Worm (Caenorhabditis elegans) whole organism, late embryonic: ENCODE results near the gene jhdm-1.

Experiments used
- C08G9.2 ChIP-seq: sonication (generic microtip); optimal IDR thresholded peaks from 2 replicates; lab custom pipeline; 2016; ENCODE audit warnings: mild to moderate bottlenecking, missing genetic modification characterization, moderate library complexity, missing compliant biosample characterization
- K02D7.2 ChIP-seq: sonication (generic microtip); optimal IDR thresholded peaks from 2 replicates; lab custom pipeline; 2017; ENCODE audit warnings: mild to moderate bottlenecking, missing genetic modification characterization, missing compliant biosample characterization
- T23F11.4 ChIP-seq: fragments of 200-800 bp; sonication (Bioruptor generic); optimal IDR thresholded peaks from 2 replicates; lab custom pipeline; 2018; ENCODE audit warnings: mild to moderate bottlenecking, missing genetic modification characterization, missing compliant biosample characterization
- ahr-1 ChIP-seq: sonication (generic microtip); optimal IDR thresholded peaks from 2 replicates; lab custom pipeline; 2016; ENCODE audit warnings: missing genetic modification characterization, missing compliant biosample characterization
- ceh-14 ChIP-seq: sonication (generic microtip); optimal IDR thresholded peaks from 2 replicates; lab custom pipeline; 2016; ENCODE audit warnings: missing genotype, missing genetic modification characterization, missing compliant biosample characterization
- ceh-18 ChIP-seq: sonication (generic microtip); optimal IDR thresholded peaks from 2 replicates; lab custom pipeline; 2016; ENCODE audit warnings: missing genetic modification characterization, missing compliant biosample characterization
- ceh-19 ChIP-seq: fragments of 200-800 bp; sonication (Bioruptor generic); optimal IDR thresholded peaks from 2 replicates; lab custom pipeline; 2018; ENCODE audit warnings: mild to moderate bottlenecking, missing genetic modification characterization, missing compliant biosample characterization
- ceh-2 ChIP-seq: sonication (generic microtip); optimal IDR thresholded peaks from 2 replicates; lab custom pipeline; 2016; ENCODE audit warnings: missing genotype, missing genetic modification characterization, missing compliant biosample characterization
- ceh-24 ChIP-seq: sonication (generic microtip); optimal IDR thresholded peaks from 2 replicates; lab custom pipeline; 2016; ENCODE audit warnings: mild to moderate bottlenecking, missing genetic modification characterization, missing compliant biosample characterization
- ceh-30 ChIP-seq: fragments of 150-350 bp; optimal IDR thresholded peaks from 2 replicates; lab custom pipeline; 2014; ENCODE audit warnings: missing biosample characterization, missing genetic modification characterization
- ceh-31 ChIP-seq: sonication (generic microtip); optimal IDR thresholded peaks from 2 replicates; lab custom pipeline; 2016; ENCODE audit warnings: missing genetic modification characterization, missing compliant biosample characterization
- ceh-34 ChIP-seq: sonication (generic microtip); optimal IDR thresholded peaks from 2 replicates; lab custom pipeline; 2016; ENCODE audit warnings: mild to moderate bottlenecking, missing genetic modification characterization, missing compliant biosample characterization
- ceh-48 ChIP-seq: sonication (generic microtip); optimal IDR thresholded peaks from 2 replicates; lab custom pipeline; 2016; ENCODE audit warnings: missing genetic modification characterization, inconsistent platforms, missing compliant biosample characterization
- ceh-9 ChIP-seq: sonication (generic microtip); optimal IDR thresholded peaks from 2 replicates; lab custom pipeline; 2016; ENCODE audit warnings: mild to moderate bottlenecking, missing genetic modification characterization, inconsistent platforms, missing compliant biosample characterization
- dmd-4 ChIP-seq: sonication (generic microtip); optimal IDR thresholded peaks from 2 replicates; lab custom pipeline; 2016; ENCODE audit warnings: borderline replicate concordance, missing genetic modification characterization, missing compliant biosample characterization
- elt-4 ChIP-seq: sonication (generic microtip); optimal IDR thresholded peaks from 2 replicates; lab custom pipeline; 2016; ENCODE audit warnings: missing genetic modification characterization, missing compliant biosample characterization
- ets-4 ChIP-seq: sonication (generic microtip); optimal IDR thresholded peaks from 2 replicates; lab custom pipeline; 2016; ENCODE audit warnings: missing genetic modification characterization, missing compliant biosample characterization
- fkh-6 ChIP-seq: sonication (generic microtip); optimal IDR thresholded peaks from 2 replicates; lab custom pipeline; 2016; ENCODE audit warnings: missing genetic modification characterization, missing compliant biosample characterization
- gmeb-2 ChIP-seq: sonication (generic microtip); optimal IDR thresholded peaks from 2 replicates; lab custom pipeline; 2016; ENCODE audit warnings: missing genetic modification characterization, inconsistent platforms, missing compliant biosample characterization
- hlh-13 ChIP-seq: fragments of 200-800 bp; sonication (Bioruptor generic); optimal IDR thresholded peaks from 2 replicates; lab custom pipeline; 2018; ENCODE audit warnings: mild to moderate bottlenecking, missing genetic modification characterization, missing compliant biosample characterization
- hlh-15 ChIP-seq: sonication (generic microtip); optimal IDR thresholded peaks from 2 replicates; lab custom pipeline; 2016; ENCODE audit warnings: missing genetic modification characterization, missing compliant biosample characterization
- hlh-8 ChIP-seq: sonication (generic microtip); optimal IDR thresholded peaks from 2 replicates; lab custom pipeline; 2016; ENCODE audit warnings: missing genotype, missing genetic modification characterization, missing compliant biosample characterization
- lim-6 ChIP-seq: sonication (generic microtip); optimal IDR thresholded peaks from 2 replicates; lab custom pipeline; 2016; ENCODE audit warnings: missing genetic modification characterization, missing compliant biosample characterization
- lin-11 ChIP-seq: fragments of 200-800 bp; sonication (Bioruptor generic); optimal IDR thresholded peaks from 2 replicates; lab custom pipeline; 2018; ENCODE audit warnings: mild to moderate bottlenecking, missing genetic modification characterization, missing compliant biosample characterization
- nfya-1 ChIP-seq: sonication (generic microtip); optimal IDR thresholded peaks from 2 replicates; lab custom pipeline; 2017; ENCODE audit warnings: missing genetic modification characterization, mild to moderate bottlenecking, missing compliant biosample characterization, antibody characterized with exemption, moderate library complexity
- npax-4 ChIP-seq: sonication (generic microtip); optimal IDR thresholded peaks from 2 replicates; lab custom pipeline; 2016; ENCODE audit warnings: missing genetic modification characterization, missing compliant biosample characterization
- odd-2 ChIP-seq: sonication (generic microtip); optimal IDR thresholded peaks from 2 replicates; lab custom pipeline; 2017; ENCODE audit warnings: antibody characterized with exemption, mild to moderate bottlenecking, missing genetic modification characterization, missing compliant biosample characterization
- pag-3 ChIP-seq: sonication (generic microtip); optimal IDR thresholded peaks from 2 replicates; lab custom pipeline; 2016; ENCODE audit warnings: missing compliant biosample characterization, missing genetic modification characterization, borderline replicate concordance
- pat-9 ChIP-seq: fragments of 200-800 bp; sonication (Bioruptor generic); optimal IDR thresholded peaks from 2 replicates; lab custom pipeline; 2018; ENCODE audit warnings: mild to moderate bottlenecking, missing genetic modification characterization, moderate library complexity, missing compliant biosample characterization
- pax-1 ChIP-seq: fragments of 150-350 bp; optimal IDR thresholded peaks from 2 replicates; lab custom pipeline; 2014; ENCODE audit warnings: missing biosample characterization, missing genetic modification characterization
- pqm-1 ChIP-seq: sonication (generic microtip); optimal IDR thresholded peaks from 2 replicates; lab custom pipeline; 2016; ENCODE audit warnings: missing genetic modification characterization, missing compliant biosample characterization
- pros-1 ChIP-seq: fragments of 150-350 bp; optimal IDR thresholded peaks from 2 replicates; lab custom pipeline; 2014; ENCODE audit warnings: missing biosample characterization, missing genetic modification reagents, missing genetic modification characterization
- sox-2 ChIP-seq: fragments of 200-800 bp; sonication (Bioruptor generic); IDR thresholded peaks from 2 replicates; pipeline ENCODE4 v1.3.6; 2022; ENCODE audit warnings: missing genetic modification reagents, missing genetic modification characterization, missing compliant biosample characterization
- sox-4 ChIP-seq: sonication (generic microtip); optimal IDR thresholded peaks from 2 replicates; lab custom pipeline; 2017; ENCODE audit warnings: mild to moderate bottlenecking, missing genetic modification characterization, inconsistent platforms, missing compliant biosample characterization
- unc-55 ChIP-seq: sonication (generic microtip); optimal IDR thresholded peaks from 2 replicates; lab custom pipeline; 2017; ENCODE audit warnings: missing biosample characterization, missing genetic modification reagents, missing genetic modification characterization

jhdm-1 gene

ce11 chrIII:6478256-6479004 is 24.1 kb downstream of the jhdm-1 start, which contains the start of gene zip-8:
zip-8 (plus strand) TSS chrIII:6478955.
- TF ChIP-seq ceh-24 (tag; lab: Kevin White, UChicago) (no peak), lim-6 (no peak)

ce11 chrIII:6479439-6479838 is 25.2 kb downstream of the jhdm-1 start:
- TF ChIP-seq dmd-4 (no peak), hlh-8 (tag; lab: Kevin White, UChicago) (no peak)

ce11 chrIII:6482918-6483317 is 28.6 kb downstream of the jhdm-1 start, which contains the start of gene chtb-2:
chtb-2 (plus strand) TSS chrIII:6483218.
- TF ChIP-seq ets-4 (tag; lab: Kevin White, UChicago) (no peak), ceh-14 (tag; lab: Kevin White, UChicago) (no peak), ceh-34 (tag; lab: Kevin White, UChicago) (no peak), lim-6 (no peak), ceh-31 (tag; lab: Kevin White, UChicago) (no peak), T23F11.4 (no peak), C08G9.2 (tag; lab: Kevin White, UChicago) (no peak), elt-4 (no peak), pros-1 (tag; lab: Kevin White, UChicago) (no peak), K02D7.2 (tag; lab: Kevin White, UChicago) (no peak), hlh-15 (tag; lab: Kevin White, UChicago) (no peak), pqm-1 (tag; lab: Kevin White, UChicago) (no peak)

- TF ChIP-seq unc-55 (GFP tag; lab: Kevin White, UChicago) (peak; percentile 1), fkh-6 (tag; lab: Kevin White, UChicago) (no peak), ceh-2 (tag; lab: Kevin White, UChicago) (no peak), T23F11.4 (no peak), sox-4 (tag; lab: Kevin White, UChicago) (no peak), elt-4 (no peak), hlh-8 (tag; lab: Kevin White, UChicago) (no peak), sox-2 (GFP tag; lab: Robert Waterston, UW) (no peak), lim-6 (no peak), ceh-14 (tag; lab: Kevin White, UChicago) (no peak), gmeb-2 (tag; lab: Kevin White, UChicago) (no peak), nfya-1 (tag; lab: Kevin White, UChicago) (peak; percentile 28)
- TF ChIP-seq, all 69 proteins: peak for 2
These were observed 34.6 kb downstream of the jhdm-1 start for ce11 chrIII:6488916-6489315.

- TF ChIP-seq ets-4 (tag; lab: Kevin White, UChicago) (no peak), ceh-19 (GFP tag; lab: Kevin White, UChicago) (no peak), ceh-30 (no peak), pag-3 (no peak), T23F11.4 (no peak), odd-2 (tag; lab: Kevin White, UChicago) (no peak), C08G9.2 (tag; lab: Kevin White, UChicago) (no peak)
These were observed 35.2 kb downstream of the jhdm-1 start, which contains the start of gene rpt-3 for ce11 chrIII:6489493-6489892. rpt-3 (plus strand) TSS chrIII:6489793.

- TF ChIP-seq hlh-15 (tag; lab: Kevin White, UChicago) (no peak), npax-4 (tag; lab: Kevin White, UChicago) (no peak), pat-9 (tag; lab: Kevin White, UChicago) (no peak), ahr-1 (tag; lab: Kevin White, UChicago) (no peak), dmd-4 (no peak), ceh-19 (GFP tag; lab: Kevin White, UChicago) (no peak), ceh-18 (tag; lab: Kevin White, UChicago) (no peak), ceh-34 (tag; lab: Kevin White, UChicago) (no peak), ceh-48 (tag; lab: Kevin White, UChicago) (no peak), ceh-14 (tag; lab: Kevin White, UChicago) (no peak), ceh-24 (tag; lab: Kevin White, UChicago) (no peak), ceh-9 (tag; lab: Kevin White, UChicago) (no peak), hlh-13 (GFP tag; lab: Kevin White, UChicago) (no peak), pax-1 (tag; lab: Kevin White, UChicago) (no peak), unc-55 (GFP tag; lab: Kevin White, UChicago) (no peak), lin-11 (tag; lab: Kevin White, UChicago) (no peak)
These were observed 36.7 kb downstream of the jhdm-1 start for ce11 chrIII:6490989-6491388.
